Fruit fly (Drosophila melanogaster) whole organism, pupa: ENCODE data around the gene Pcyt1.
A peak's percentile ranks its signal among the peaks of the same experiment; 100 is the strongest.

Source experiments
- CG10348 ChIP-seq: fragments of 200-800 bp; sonication (Bioruptor generic); IDR thresholded peaks from 2 replicates; pipeline ENCODE4 v1.3.6; 2022; ENCODE audit warnings: missing biosample characterization, missing genetic modification characterization
- CG12605 ChIP-seq: fragments of 200-800 bp; sonication (Bioruptor generic); IDR thresholded peaks from 2 replicates; pipeline ENCODE4 v1.3.6; 2022; ENCODE audit warnings: missing biosample characterization, missing genetic modification characterization
- CG13204 ChIP-seq: fragments of 200-800 bp; sonication (Bioruptor generic); optimal IDR thresholded peaks from 2 replicates; lab custom pipeline; 2018; ENCODE audit warnings: missing biosample characterization, mild to moderate bottlenecking, missing genetic modification characterization, moderate library complexity
- CG14655 ChIP-seq: fragments of 200-800 bp; sonication (Bioruptor generic); optimal IDR thresholded peaks from 3 replicates; lab custom pipeline; 2017; ENCODE audit warnings: mild to moderate bottlenecking, missing biosample characterization, missing genetic modification reagents, missing genetic modification characterization
- CG15710 ChIP-seq: fragments of 200-800 bp; sonication (Bioruptor generic); optimal IDR thresholded peaks from 2 replicates; lab custom pipeline; 2018; ENCODE audit warnings: missing biosample characterization, mild to moderate bottlenecking, missing genetic modification characterization, moderate library complexity
- CG17806 ChIP-seq: fragments of 200-800 bp; sonication (Bioruptor generic); optimal IDR thresholded peaks from 2 replicates; lab custom pipeline; 2018; ENCODE audit warnings: missing biosample characterization, mild to moderate bottlenecking, missing genetic modification characterization, moderate library complexity
- CG32121 ChIP-seq: fragments of 200-800 bp; sonication (Bioruptor generic); IDR thresholded peaks from 2 replicates; pipeline ENCODE4 v1.3.6; 2022; ENCODE audit warnings: missing biosample characterization, missing genetic modification characterization
- CG34367 ChIP-seq: fragments of 200-800 bp; sonication (Bioruptor generic); optimal IDR thresholded peaks from 2 replicates; lab custom pipeline; 2018; ENCODE audit warnings: missing biosample characterization, mild to moderate bottlenecking, missing genetic modification characterization
- CG4496 ChIP-seq: fragments of 200-800 bp; sonication (Bioruptor generic); IDR thresholded peaks from 3 replicates; pipeline ENCODE4 v1.3.6; 2022; ENCODE audit warnings: missing biosample characterization, missing genetic modification characterization
- CG8159 ChIP-seq: fragments of 200-800 bp; sonication (Bioruptor generic); optimal IDR thresholded peaks from 3 replicates; lab custom pipeline; 2018; ENCODE audit warnings: missing biosample characterization, mild to moderate bottlenecking, missing genetic modification characterization, moderate library complexity
- CG8301 ChIP-seq: fragments of 200-800 bp; sonication (Bioruptor generic); optimal IDR thresholded peaks from 2 replicates; lab custom pipeline; 2018; ENCODE audit warnings: missing biosample characterization, mild to moderate bottlenecking, missing genetic modification characterization
- CG9948 ChIP-seq: fragments of 200-800 bp; sonication (Bioruptor generic); optimal IDR thresholded peaks from 2 replicates; lab custom pipeline; 2018; ENCODE audit warnings: missing biosample characterization, mild to moderate bottlenecking, missing genetic modification characterization, moderate library complexity
- D1 ChIP-seq: fragments of 200-800 bp; sonication (Bioruptor generic); optimal IDR thresholded peaks from 2 replicates; lab custom pipeline; 2018; ENCODE audit warnings: missing biosample characterization, mild to moderate bottlenecking, missing genetic modification characterization, moderate library complexity
- EcR ChIP-seq: fragments of 200-800 bp; sonication (Bioruptor generic); optimal IDR thresholded peaks from 3 replicates; lab custom pipeline; 2019; ENCODE audit warnings: missing biosample characterization, missing genetic modification characterization, mild to moderate bottlenecking, moderate library complexity, missing genetic modification reagents
- Ets98B ChIP-seq: fragments of 200-800 bp; sonication (Bioruptor generic); IDR thresholded peaks from 2 replicates; pipeline ENCODE4 v1.3.6; 2022; ENCODE audit warnings: missing biosample characterization, missing genetic modification characterization
- Pif1A ChIP-seq: fragments of 200-800 bp; sonication (Bioruptor generic); optimal IDR thresholded peaks from 3 replicates; lab custom pipeline; 2016; ENCODE audit warnings: missing biosample characterization, missing genetic modification characterization
- Pif1B ChIP-seq: fragments of 200-800 bp; sonication (Bioruptor generic); optimal IDR thresholded peaks from 3 replicates; lab custom pipeline; 2016; ENCODE audit warnings: missing biosample characterization, missing genetic modification characterization
- Snoo ChIP-seq: fragments of 200-800 bp; sonication (Bioruptor generic); optimal IDR thresholded peaks from 3 replicates; lab custom pipeline; 2017; ENCODE audit warnings: missing biosample characterization, mild to moderate bottlenecking, missing genetic modification characterization, inconsistent platforms
- fd96Ca ChIP-seq: fragments of 200-800 bp; sonication (Bioruptor generic); IDR thresholded peaks from 3 replicates; pipeline ENCODE4 v1.3.6; 2022; ENCODE audit warnings: missing biosample characterization, missing genetic modification characterization
- gl ChIP-seq: fragments of 200-800 bp; sonication (Bioruptor generic); optimal IDR thresholded peaks from 2 replicates; lab custom pipeline; 2018; ENCODE audit warnings: missing biosample characterization, mild to moderate bottlenecking, missing genetic modification characterization
- rn ChIP-seq: fragments of 200-800 bp; sonication (Bioruptor generic); IDR thresholded peaks from 2 replicates; pipeline ENCODE4 v1.3.6; 2022; ENCODE audit warnings: missing biosample characterization, missing genetic modification characterization

The Pcyt1 gene

DNA sequence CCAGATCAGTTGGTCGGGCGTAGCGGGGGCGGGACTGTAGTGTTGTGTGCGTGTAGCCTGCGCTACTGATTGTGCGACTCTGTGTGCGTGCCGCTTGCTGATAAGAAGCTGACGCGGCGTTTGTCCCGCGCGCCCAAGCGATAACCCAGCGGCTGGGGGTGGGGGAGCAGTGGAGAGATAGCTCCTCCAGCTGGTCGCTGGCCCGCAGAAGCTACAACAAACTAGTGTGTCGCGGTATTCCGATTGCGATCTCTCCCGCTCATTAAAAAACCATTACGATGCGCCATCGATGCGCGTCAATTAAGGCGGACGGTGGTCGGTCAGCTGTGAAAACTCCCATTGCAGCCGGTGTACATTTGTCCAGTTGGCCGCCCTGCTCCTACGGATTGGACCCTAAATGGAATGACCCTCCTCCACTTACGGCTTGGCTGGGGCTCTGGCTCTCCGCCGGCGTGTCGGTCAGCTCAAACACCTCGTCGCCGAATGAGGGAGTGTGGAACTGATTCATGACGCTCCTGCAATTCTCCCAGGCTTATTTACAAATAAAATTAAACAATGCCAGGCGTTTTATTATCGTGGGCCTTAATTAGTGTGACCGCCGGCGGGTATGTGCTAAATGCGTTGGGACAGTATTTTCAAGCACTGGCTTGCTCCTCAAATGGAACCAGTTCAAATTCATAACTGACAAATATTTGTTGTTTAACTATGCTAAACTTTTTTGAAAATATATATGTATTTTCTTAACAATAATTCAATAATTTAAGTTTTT, 56.4 kb downstream of the Pcyt1 start, which contains the start of gene CG12104:
TSS of gene CG12104 (minus strand) at position 611 of the 769 bp plus-strand sequence.
- TF ChIP-seq CG34367 (tag; lab: Kevin White, UChicago) (peak; percentile 0), CG14655 (no peak), gl (tag; lab: Kevin White, UChicago) (no peak), CG10348 (no peak), CG8301 (tag; lab: Kevin White, UChicago) (no peak), Ets98B (GFP tag; lab: Robert Waterston, UW) (0 out of 2 replicates have a peak, but pooled peaks have one; percentile 5), CG17806 (tag; lab: Kevin White, UChicago) (no peak), CG8159 (tag; lab: Kevin White, UChicago) (no peak), CG12605 (GFP tag; lab: Robert Waterston, UW) (no peak), CG4496 (GFP tag; lab: Robert Waterston, UW) (no peak), D1 (tag; lab: Kevin White, UChicago) (no peak), EcR (peak; percentile 44), CG32121 (GFP tag; lab: Robert Waterston, UW) (no peak; the same call in 1 of the 2 replicates), CG15710 (no peak), Pif1A (GFP tag; lab: Kevin White, UChicago) (no peak), CG9948 (tag; lab: Kevin White, UChicago) (no peak), Snoo (tag; lab: Kevin White, UChicago) (no peak), fd96Ca (no peak), rn (GFP tag; lab: Robert Waterston, UW) (no peak), Pif1B (GFP tag; lab: Kevin White, UChicago) (no peak), CG13204 (GFP tag; lab: Kevin White, UChicago) (peak; percentile 98)

- TF ChIP-seq CG8159 (tag; lab: Kevin White, UChicago) (no peak), EcR (no peak), Pif1A (GFP tag; lab: Kevin White, UChicago) (no peak), rn (GFP tag; lab: Robert Waterston, UW) (no peak), CG4496 (GFP tag; lab: Robert Waterston, UW) (no peak), CG13204 (GFP tag; lab: Kevin White, UChicago) (no peak), Snoo (tag; lab: Kevin White, UChicago) (no peak), CG14655 (no peak)
Measured at dm6 chr3L:1602833-1603128, 56.9 kb downstream of the Pcyt1 start, which contains the start of the genes CG18170 and CG33791. CG18170 (plus strand) TSS chr3L:1602954. CG33791 (plus strand) TSS chr3L:1602954.
